Worm (Caenorhabditis elegans): ENCODE results near the gene oat-1.

DNA sequence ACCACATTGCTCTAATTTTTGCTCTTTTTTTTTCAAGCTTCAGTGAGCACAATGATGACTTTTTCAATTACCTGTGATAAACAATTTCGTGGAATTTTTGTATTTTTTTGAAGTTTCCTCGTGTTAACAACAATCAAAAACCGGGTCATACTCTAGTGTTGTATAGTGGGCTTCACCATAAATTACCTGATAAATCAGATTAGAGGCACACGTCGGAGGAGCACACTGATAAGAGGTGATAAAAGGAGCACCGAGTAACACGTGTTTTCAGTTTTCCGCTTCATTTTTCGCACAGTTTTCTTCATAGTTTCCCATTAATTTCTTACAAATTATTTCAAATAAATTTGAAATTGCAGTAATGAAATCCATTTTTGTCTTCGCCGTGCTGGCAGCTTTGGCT lies 8.9 kb upstream of the oat-1 start, which contains the start of gene spp-8:
- TF ChIP-seq F37B4.10 (GFP tag; IDR thresholded peaks at IDR 0.05): no peak
- no peak for TF ChIP-seq lsl-1 (GFP tag; optimal IDR thresholded peaks at IDR 0.05)
- no peak for TF ChIP-seq ama-1 (optimal IDR thresholded peaks at IDR 0.05)
- no peak for TF ChIP-seq ama-1 (GFP tag; optimal IDR thresholded peaks at IDR 0.05)
- no peak for TF ChIP-seq ceh-100 (GFP tag; IDR thresholded peaks at IDR 0.05)
- no peak for TF ChIP-seq unc-62 (GFP tag; optimal IDR thresholded peaks at IDR 0.05)
- no peak for TF ChIP-seq bed-1 (GFP tag; IDR thresholded peaks at IDR 0.05)

All from whole organism, young adult.